Worm (Caenorhabditis elegans) whole organism, L4 larva: ENCODE results near the gene R144.10.

Experiments
- F26F4.8 ChIP-seq: fragments of 200-800 bp; sonication (Bioruptor generic); conservative IDR thresholded peaks from 2 replicates; pipeline ENCODE4 v1.3.6; 2022; ENCODE audit warnings: missing genetic modification characterization, missing compliant biosample characterization
- F49E8.2 ChIP-seq: sonication (generic microtip); optimal IDR thresholded peaks from 2 replicates; lab custom pipeline; 2016; ENCODE audit warnings: missing compliant biosample characterization, mild to moderate bottlenecking, missing genetic modification characterization, borderline replicate concordance
- R02D3.7 ChIP-seq: fragments of 150-350 bp; sonication (generic microtip); optimal IDR thresholded peaks from 3 replicates; lab custom pipeline; 2014; ENCODE audit warnings: missing biosample characterization, missing genetic modification characterization
- T20F7.1 ChIP-seq: fragments of 200-800 bp; sonication (Bioruptor generic); optimal IDR thresholded peaks from 2 replicates; lab custom pipeline; 2018; ENCODE audit warnings: mild to moderate bottlenecking, missing genetic modification characterization, missing compliant biosample characterization
- Y5F2A.4 ChIP-seq: fragments of 200-800 bp; sonication (Bioruptor generic); optimal IDR thresholded peaks from 2 replicates; lab custom pipeline; 2018; ENCODE audit warnings: mild to moderate bottlenecking, missing genetic modification characterization, missing compliant biosample characterization
- Y75B8A.6 ChIP-seq: fragments of 200-800 bp; sonication (Bioruptor generic); IDR thresholded peaks from 2 replicates; pipeline ENCODE4 v1.3.6; 2022; ENCODE audit warnings: missing genetic modification reagents, missing genetic modification characterization, missing compliant biosample characterization
- ZK337.2 ChIP-seq: fragments of 200-800 bp; sonication (Bioruptor generic); IDR thresholded peaks from 2 replicates; pipeline ENCODE4 v1.3.6; 2022; ENCODE audit warnings: missing genetic modification reagents, missing genetic modification characterization, missing compliant biosample characterization
- ZK546.5 ChIP-seq, 2 experiments: sonication (generic microtip); optimal IDR thresholded peaks; 2 replicates each; lab custom pipeline; 2017; ENCODE audit warnings: missing biosample characterization in 2 of 2, missing genetic modification characterization in 2 of 2
- aly-2 ChIP-seq: sonication (generic microtip); optimal IDR thresholded peaks from 2 replicates; lab custom pipeline; 2018; ENCODE audit warnings: missing biosample characterization, missing genetic modification characterization
- attf-4 ChIP-seq: sonication (generic microtip); optimal IDR thresholded peaks from 3 replicates; lab custom pipeline; 2017; ENCODE audit warnings: missing biosample characterization, missing genetic modification characterization
- ceh-28 ChIP-seq: fragments of 150-350 bp; optimal IDR thresholded peaks from 2 replicates; lab custom pipeline; 2014; ENCODE audit warnings: missing biosample characterization, missing genetic modification reagents, missing genetic modification characterization
- ceh-62 ChIP-seq: sonication (generic microtip); optimal IDR thresholded peaks from 2 replicates; lab custom pipeline; 2017; ENCODE audit warnings: missing biosample characterization, missing genetic modification characterization
- ctbp-1 ChIP-seq: fragments of 200-800 bp; sonication (Bioruptor generic); IDR thresholded peaks from 2 replicates; pipeline ENCODE4 v1.3.6; 2022; ENCODE audit warnings: missing genetic modification reagents, missing genetic modification characterization, missing compliant biosample characterization
- daf-12 ChIP-seq: fragments of 150-350 bp; optimal IDR thresholded peaks from 2 replicates; lab custom pipeline; 2014; ENCODE audit warnings: missing biosample characterization, missing genetic modification reagents, missing genetic modification characterization
- daf-19 ChIP-seq: fragments of 200-800 bp; sonication (Bioruptor generic); conservative IDR thresholded peaks from 2 replicates; pipeline ENCODE4 v1.3.6; 2022; ENCODE audit warnings: missing genetic modification characterization, missing compliant biosample characterization
- dmd-6 ChIP-seq: fragments of 200-800 bp; sonication (Bioruptor generic); IDR thresholded peaks from 2 replicates; pipeline ENCODE4 v1.3.6; 2022; ENCODE audit warnings: missing genetic modification reagents, missing genetic modification characterization, missing compliant biosample characterization
- egl-43 ChIP-seq: fragments of 200-800 bp; sonication (Bioruptor generic); IDR thresholded peaks from 2 replicates; pipeline ENCODE4 v1.3.6; 2022; ENCODE audit warnings: missing genetic modification reagents, missing genetic modification characterization, missing compliant biosample characterization
- fkh-10 ChIP-seq: fragments of 150-350 bp; optimal IDR thresholded peaks from 2 replicates; lab custom pipeline; 2014; ENCODE audit warnings: missing biosample characterization, missing genetic modification reagents, missing genetic modification characterization
- fos-1 ChIP-seq: fragments of 150-350 bp; optimal IDR thresholded peaks from 2 replicates; lab custom pipeline; 2014; ENCODE audit warnings: missing biosample characterization, missing genetic modification characterization
- hif-1 ChIP-seq, 2 experiments: sonication (generic microtip); optimal IDR thresholded peaks; 2 replicates each; lab custom pipeline; 2016 to 2017; ENCODE audit warnings: missing compliant biosample characterization in 2 of 2, missing genetic modification characterization in 2 of 2, missing genetic modification reagents in 2 of 2, missing genotype in 2 of 2, mild to moderate bottlenecking in 1 of 2
- hlh-11 ChIP-seq: fragments of 200-800 bp; sonication (Bioruptor generic); optimal IDR thresholded peaks from 2 replicates; lab custom pipeline; 2018; ENCODE audit warnings: mild to moderate bottlenecking, missing genetic modification characterization, missing compliant biosample characterization
- hlh-30 ChIP-seq: sonication (generic microtip); optimal IDR thresholded peaks from 2 replicates; lab custom pipeline; 2017; ENCODE audit warnings: antibody characterized with exemption, mild to moderate bottlenecking, missing genetic modification characterization, missing compliant biosample characterization; ENCODE audit not compliant: insufficient read depth
- jun-1 ChIP-seq: fragments of 150-350 bp; optimal IDR thresholded peaks from 2 replicates; lab custom pipeline; 2014; ENCODE audit warnings: missing biosample characterization, missing genetic modification reagents, missing genetic modification characterization
- lin-13 ChIP-seq: fragments of 150-350 bp; optimal IDR thresholded peaks from 2 replicates; lab custom pipeline; 2014; ENCODE audit warnings: missing biosample characterization, missing genetic modification reagents, missing genetic modification characterization
- lin-29 ChIP-seq: fragments of 200-800 bp; sonication (Bioruptor generic); IDR thresholded peaks from 2 replicates; pipeline ENCODE4 v1.3.6; 2022; ENCODE audit warnings: missing genetic modification reagents, missing genetic modification characterization, missing compliant biosample characterization
- lin-38 ChIP-seq: fragments of 200-800 bp; sonication (Bioruptor generic); IDR thresholded peaks from 2 replicates; pipeline ENCODE4 v1.3.6; 2022; ENCODE audit warnings: missing genetic modification reagents, missing genetic modification characterization, missing compliant biosample characterization
- lin-39 ChIP-seq: fragments of 150-350 bp; optimal IDR thresholded peaks from 2 replicates; lab custom pipeline; 2014; ENCODE audit warnings: missing biosample characterization, missing genetic modification reagents, missing genetic modification characterization
- lsy-2 ChIP-seq, 2 experiments: fragments of 150-350 bp in 1 of 2; sonication (generic microtip) in 1 of 2; optimal IDR thresholded peaks; 2 replicates each; lab custom pipeline; 2014 to 2017; ENCODE audit warnings: missing biosample characterization in 2 of 2, missing genetic modification characterization in 2 of 2
- madf-5 ChIP-seq, 2 experiments: fragments of 200-800 bp; sonication (Bioruptor generic); IDR thresholded peaks; 2 replicates each; pipeline ENCODE4 v1.3.6; 2022; ENCODE audit warnings: missing compliant biosample characterization in 2 of 2, missing genetic modification characterization in 2 of 2
- madf-9 ChIP-seq: fragments of 200-800 bp; sonication (Bioruptor generic); conservative IDR thresholded peaks from 2 replicates; pipeline ENCODE4 v1.3.6; 2022; ENCODE audit warnings: missing genetic modification reagents, missing genetic modification characterization, missing compliant biosample characterization
- mdl-1 ChIP-seq, 2 experiments: fragments of 150-350 bp in 1 of 2; sonication (generic microtip) in 1 of 2; optimal IDR thresholded peaks; 2 replicates each; lab custom pipeline; 2014 to 2017; ENCODE audit warnings: missing biosample characterization in 2 of 2, missing genetic modification characterization in 2 of 2
- mes-2 ChIP-seq: sonication (generic microtip); optimal IDR thresholded peaks from 2 replicates; lab custom pipeline; 2016; ENCODE audit warnings: missing genotype, mild to moderate bottlenecking, missing genetic modification characterization, missing compliant biosample characterization; ENCODE audit not compliant: poor library complexity, severe bottlenecking
- nhr-10 ChIP-seq: fragments of 150-350 bp; optimal IDR thresholded peaks from 2 replicates; lab custom pipeline; 2014; ENCODE audit warnings: missing biosample characterization, missing genetic modification characterization
- nhr-11 ChIP-seq: fragments of 150-350 bp; optimal IDR thresholded peaks from 2 replicates; lab custom pipeline; 2014; ENCODE audit warnings: missing biosample characterization, missing genetic modification characterization
- nhr-111 ChIP-seq: fragments of 200-800 bp; sonication (Bioruptor generic); optimal IDR thresholded peaks from 2 replicates; lab custom pipeline; 2018; ENCODE audit warnings: mild to moderate bottlenecking, missing genetic modification characterization, missing compliant biosample characterization
- nhr-28 ChIP-seq: fragments of 150-350 bp; optimal IDR thresholded peaks from 2 replicates; lab custom pipeline; 2014; ENCODE audit warnings: missing biosample characterization, missing genetic modification characterization
- nhr-42 ChIP-seq: fragments of 200-800 bp; sonication (Bioruptor generic); IDR thresholded peaks from 2 replicates; pipeline ENCODE4 v1.3.6; 2022; ENCODE audit warnings: missing genetic modification characterization, missing compliant biosample characterization
- nhr-48 ChIP-seq: sonication (generic microtip); optimal IDR thresholded peaks from 2 replicates; lab custom pipeline; 2016; ENCODE audit warnings: mild to moderate bottlenecking, missing genetic modification characterization, missing compliant biosample characterization
- pha-4 ChIP-seq, 2 experiments: fragments of 150-350 bp in 1 of 2; fragments of 200-800 bp in 1 of 2; sonication (Bioruptor generic) in 1 of 2; IDR thresholded peaks in 1 of 2; optimal IDR thresholded peaks in 1 of 2; 2 replicates each; pipeline versions ENCODE4 v1.3.6 to Lab custom; 2014 to 2022; ENCODE audit warnings: missing genetic modification characterization in 2 of 2, missing genetic modification reagents in 2 of 2, missing biosample characterization in 1 of 2, missing compliant biosample characterization in 1 of 2
- set-16 ChIP-seq: fragments of 200-800 bp; sonication (Bioruptor generic); IDR thresholded peaks from 2 replicates; pipeline ENCODE4 v1.3.6; 2022; ENCODE audit warnings: missing genetic modification reagents, missing genetic modification characterization, missing compliant biosample characterization
- snpc-1.2 ChIP-seq: fragments of 200-800 bp; sonication (Bioruptor generic); IDR thresholded peaks from 2 replicates; pipeline ENCODE4 v1.3.6; 2022; ENCODE audit warnings: missing genetic modification reagents, missing genetic modification characterization, missing compliant biosample characterization
- snpc-4 ChIP-seq: fragments of 150-350 bp; optimal IDR thresholded peaks from 2 replicates; lab custom pipeline; 2014; ENCODE audit warnings: missing biosample characterization, missing genetic modification characterization
- spr-1 ChIP-seq: sonication (generic microtip); optimal IDR thresholded peaks from 2 replicates; lab custom pipeline; 2016; ENCODE audit warnings: mild to moderate bottlenecking, missing genetic modification characterization, missing compliant biosample characterization
- tra-1 ChIP-seq: fragments of 200-800 bp; sonication (Bioruptor generic); IDR thresholded peaks from 2 replicates; pipeline ENCODE4 v1.3.6; 2022; ENCODE audit warnings: missing genetic modification reagents, missing genetic modification characterization, missing compliant biosample characterization
- unc-39 ChIP-seq: sonication (generic microtip); optimal IDR thresholded peaks from 2 replicates; lab custom pipeline; 2017; ENCODE audit warnings: missing biosample characterization, missing genetic modification characterization
- unc-62 ChIP-seq, 3 experiments: fragments of 150-350 bp in 1 of 3; sonication (generic microtip); optimal IDR thresholded peaks in 2 of 3; peaks in 1 of 3; 1 replicate in 1 of 3; 2 replicates in 2 of 3; lab custom pipeline; 2014 to 2017; ENCODE audit warnings: missing biosample characterization in 3 of 3, missing genetic modification characterization in 3 of 3, missing genetic modification reagents in 3 of 3, missing genotype in 1 of 3
- zag-1 ChIP-seq: fragments of 150-350 bp; optimal IDR thresholded peaks from 2 replicates; lab custom pipeline; 2014; ENCODE audit warnings: missing biosample characterization, missing genetic modification characterization
- zfp-3 ChIP-seq: fragments of 200-800 bp; sonication (Bioruptor generic); conservative IDR thresholded peaks from 2 replicates; pipeline ENCODE4 v1.3.6; 2022; ENCODE audit warnings: missing genetic modification reagents, missing genetic modification characterization, missing compliant biosample characterization
- zip-11 ChIP-seq: fragments of 200-800 bp; sonication (Bioruptor generic); IDR thresholded peaks from 2 replicates; pipeline ENCODE4 v1.3.6; 2022; ENCODE audit warnings: missing genetic modification characterization, missing compliant biosample characterization
- ztf-11 ChIP-seq: fragments of 150-350 bp; optimal IDR thresholded peaks from 2 replicates; lab custom pipeline; 2014; ENCODE audit warnings: missing biosample characterization, missing genetic modification characterization

Gene R144.10

DNA sequence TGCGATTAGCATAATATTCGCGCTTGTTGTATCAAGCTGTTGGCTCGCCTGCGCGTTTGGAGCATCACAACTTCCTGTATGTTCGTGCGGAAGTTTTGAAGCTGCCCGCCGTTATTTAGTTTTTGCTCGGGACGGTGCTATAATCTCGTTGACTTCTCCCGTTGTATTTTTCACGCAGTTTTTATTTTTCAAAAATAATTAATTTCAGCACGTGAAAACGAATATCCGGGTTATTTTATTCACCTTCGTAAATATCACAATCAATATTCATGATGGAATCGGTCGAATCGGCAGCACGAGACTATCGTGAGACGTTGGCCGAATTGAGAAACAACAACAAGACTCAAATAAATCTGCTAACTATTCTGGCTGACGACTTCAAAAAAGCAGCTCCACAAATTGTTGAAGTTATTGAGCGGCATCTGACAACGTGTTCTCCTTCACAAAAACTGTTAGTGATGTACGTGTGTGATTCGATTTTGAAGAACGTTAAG is 23.1 kb upstream of the R144.10 start:
- TF ChIP-seq ZK546.5 (tag; optimal IDR thresholded peaks at IDR 0.05; lab: Kevin White, UChicago) (no peak), hif-1 (tag; optimal IDR thresholded peaks at IDR 0.05; lab: Kevin White, UChicago) (peak in 1 of 2 experiments; percentile 43), pha-4 (GFP tag; IDR thresholded peaks at IDR 0.05; lab: Robert Waterston, UW) (peak; percentile 72), pha-4 (tag; optimal IDR thresholded peaks at IDR 0.05; lab: Kevin White, UChicago) (no peak), tra-1 (GFP tag; lab: Robert Waterston, UW) (0 out of 2 replicates have a peak, but pooled peaks have one; percentile 13), snpc-1.2 (GFP tag; lab: Robert Waterston, UW) (peak; percentile 41; the same call in 1 of the 2 replicates), unc-39 (no peak), lin-13 (GFP tag; lab: Kevin White, UChicago) (no peak), set-16 (GFP tag; lab: Robert Waterston, UW) (no peak), ceh-62 (no peak), lin-39 (tag; lab: Kevin White, UChicago) (no peak), snpc-4 (tag; lab: Kevin White, UChicago) (no peak), hlh-11 (tag; lab: Kevin White, UChicago) (peak; percentile 15), nhr-42 (GFP tag; lab: Robert Waterston, UW) (no peak), nhr-48 (tag; lab: Kevin White, UChicago) (no peak), lsy-2 (tag; optimal IDR thresholded peaks at IDR 0.05; lab: Kevin White, UChicago) (peak in 1 of 2 experiments; percentile 55), ceh-28 (tag; lab: Kevin White, UChicago) (no peak), Y5F2A.4 (GFP tag; lab: Kevin White, UChicago) (no peak), spr-1 (tag; lab: Kevin White, UChicago) (peak; percentile 29), zip-11 (GFP tag; lab: Robert Waterston, UW) (no peak), jun-1 (tag; lab: Kevin White, UChicago) (peak; percentile 8), T20F7.1 (GFP tag; lab: Kevin White, UChicago) (peak; percentile 62), hlh-30 (tag; lab: Kevin White, UChicago) (no peak), mdl-1 (tag; optimal IDR thresholded peaks at IDR 0.05; lab: Kevin White, UChicago) (no peak), fos-1 (tag; lab: Kevin White, UChicago) (no peak), daf-12 (tag; lab: Kevin White, UChicago) (no peak), dmd-6 (GFP tag; lab: Robert Waterston, UW) (peak; percentile 49), nhr-28 (tag; lab: Kevin White, UChicago) (no peak), Y75B8A.6 (peak; percentile 79; the same call in 1 of the 2 replicates), lin-29 (GFP tag; lab: Robert Waterston, UW) (no peak), F26F4.8 (GFP tag; lab: Robert Waterston, UW) (no peak), daf-19 (GFP tag; lab: Robert Waterston, UW) (no peak), attf-4 (no peak), nhr-111 (GFP tag; lab: Kevin White, UChicago) (no peak), ztf-11 (no peak), zfp-3 (GFP tag; lab: Robert Waterston, UW) (peak; percentile 82), F49E8.2 (tag; lab: Kevin White, UChicago) (no peak), madf-5 (GFP tag; IDR thresholded peaks at IDR 0.05; lab: Robert Waterston, UW) (no peak), ZK337.2 (0 out of 2 replicates have a peak, but pooled peaks have one; percentile 26), zag-1 (tag; lab: Kevin White, UChicago) (no peak), nhr-10 (no peak), fkh-10 (GFP tag; lab: Kevin White, UChicago) (no peak), R02D3.7 (no peak), madf-9 (GFP tag; lab: Robert Waterston, UW) (peak; percentile 65), mes-2 (tag; lab: Kevin White, UChicago) (no peak), aly-2 (no peak), lin-38 (peak; percentile 55; the same call in 1 of the 2 replicates), unc-62 (GFP tag; optimal IDR thresholded peaks at IDR 0.05 in 1 of 2; lab: Kevin White, UChicago) (no peak), unc-62 (tag; optimal IDR thresholded peaks at IDR 0.05; lab: Kevin White, UChicago) (no peak), nhr-11 (tag; lab: Kevin White, UChicago) (no peak), ctbp-1 (0 out of 2 replicates have a peak, but pooled peaks have one; percentile 8), egl-43 (GFP tag; lab: Robert Waterston, UW) (no peak)
